Worm (Caenorhabditis elegans) whole organism, L1 larva: ENCODE data around the gene K09E2.2.
A peak's percentile ranks its signal among the peaks of the same experiment; 100 is the strongest.

Experiments used
- C04F5.9 ChIP-seq: sonication (generic microtip); optimal IDR thresholded peaks from 2 replicates; lab custom pipeline; 2016; ENCODE audit warnings: missing genetic modification characterization, missing compliant biosample characterization
- C16A3.4 ChIP-seq: fragments of 150-350 bp; optimal IDR thresholded peaks from 2 replicates; lab custom pipeline; 2014; ENCODE audit warnings: missing biosample characterization, missing genetic modification characterization
- C34B4.2 ChIP-seq: sonication (generic microtip); optimal IDR thresholded peaks from 2 replicates; lab custom pipeline; 2017; ENCODE audit warnings: mild to moderate bottlenecking, missing genetic modification characterization, missing compliant biosample characterization
- Y116A8C.19 ChIP-seq: sonication (generic microtip); optimal IDR thresholded peaks from 2 replicates; lab custom pipeline; 2016; ENCODE audit warnings: missing compliant biosample characterization, missing genetic modification characterization, borderline replicate concordance
- aha-1 ChIP-seq: fragments of 150-350 bp; optimal IDR thresholded peaks from 2 replicates; lab custom pipeline; 2014; ENCODE audit warnings: missing biosample characterization, missing genetic modification characterization
- aly-2 ChIP-seq: fragments of 150-350 bp; optimal IDR thresholded peaks from 2 replicates; lab custom pipeline; 2014; ENCODE audit warnings: missing biosample characterization, missing genetic modification characterization
- ama-1 ChIP-seq: fragments of 150-350 bp; optimal IDR thresholded peaks from 2 replicates; lab custom pipeline; 2014
- blmp-1 ChIP-seq: fragments of 150-350 bp; optimal IDR thresholded peaks from 2 replicates; lab custom pipeline; 2014; ENCODE audit warnings: missing biosample characterization, missing genetic modification characterization
- ceh-82 ChIP-seq, 3 experiments: fragments of 150-350 bp in 1 of 3; sonication (generic microtip) in 2 of 3; optimal IDR thresholded peaks; 2 replicates each; lab custom pipeline; 2014 to 2017; ENCODE audit warnings: missing biosample characterization in 3 of 3, missing genetic modification characterization in 3 of 3
- ceh-88 ChIP-seq: fragments of 200-800 bp; sonication (Bioruptor generic); IDR thresholded peaks from 2 replicates; pipeline ENCODE4 v1.3.6; 2022; ENCODE audit warnings: missing genetic modification characterization, missing compliant biosample characterization
- ceh-90 ChIP-seq: sonication (generic microtip); optimal IDR thresholded peaks from 2 replicates; lab custom pipeline; 2016; ENCODE audit warnings: missing genetic modification characterization, missing compliant biosample characterization
- ces-1 ChIP-seq: fragments of 150-350 bp; optimal IDR thresholded peaks from 2 replicates; lab custom pipeline; 2014; ENCODE audit warnings: missing biosample characterization, missing genetic modification reagents, missing genetic modification characterization
- dpl-1 ChIP-seq, 3 experiments: fragments of 150-350 bp in 2 of 3; sonication (generic microtip) in 1 of 3; optimal IDR thresholded peaks; 2 replicates each; lab custom pipeline; 2014 to 2017; ENCODE audit warnings: missing biosample characterization in 3 of 3, missing genetic modification characterization in 3 of 3, missing genetic modification reagents in 3 of 3
- dsc-1 ChIP-seq: sonication (generic microtip); optimal IDR thresholded peaks from 2 replicates; lab custom pipeline; 2016; ENCODE audit warnings: mild to moderate bottlenecking, missing genetic modification characterization, missing compliant biosample characterization
- efl-3 ChIP-seq: fragments of 200-800 bp; sonication (Bioruptor generic); optimal IDR thresholded peaks from 2 replicates; lab custom pipeline; 2018; ENCODE audit warnings: mild to moderate bottlenecking, missing genetic modification characterization, missing compliant biosample characterization
- egl-13 ChIP-seq: sonication (generic microtip); optimal IDR thresholded peaks from 2 replicates; lab custom pipeline; 2016; ENCODE audit warnings: missing genotype, missing genetic modification reagents, missing genetic modification characterization, missing compliant biosample characterization
- egl-27 ChIP-seq, 2 experiments: fragments of 150-350 bp in 1 of 2; sonication (generic microtip); optimal IDR thresholded peaks; 3 replicates each; lab custom pipeline; 2017 to 2018; ENCODE audit warnings: missing biosample characterization in 2 of 2, missing genetic modification characterization in 2 of 2, missing genetic modification reagents in 2 of 2
- ets-5 ChIP-seq: fragments of 200-800 bp; sonication (Bioruptor generic); IDR thresholded peaks from 2 replicates; pipeline ENCODE4 v1.3.6; 2022; ENCODE audit warnings: missing genetic modification characterization, missing compliant biosample characterization
- hpl-2 ChIP-seq: fragments of 150-350 bp; optimal IDR thresholded peaks from 2 replicates; lab custom pipeline; 2014; ENCODE audit warnings: missing biosample characterization, missing genetic modification reagents, missing genetic modification characterization
- irx-1 ChIP-seq: sonication (generic microtip); optimal IDR thresholded peaks from 2 replicates; lab custom pipeline; 2016; ENCODE audit warnings: missing genetic modification characterization, missing compliant biosample characterization
- isw-1 ChIP-seq: fragments of 200-800 bp; sonication (Bioruptor generic); IDR thresholded peaks from 2 replicates; pipeline ENCODE4 v1.3.6; 2022; ENCODE audit warnings: missing genetic modification characterization, missing compliant biosample characterization
- jun-1 ChIP-seq: fragments of 150-350 bp; optimal IDR thresholded peaks from 2 replicates; lab custom pipeline; 2014; ENCODE audit warnings: missing biosample characterization, missing genetic modification reagents, missing genetic modification characterization
- lin-14 ChIP-seq: fragments of 200-800 bp; sonication (Bioruptor generic); optimal IDR thresholded peaks from 2 replicates; lab custom pipeline; 2018; ENCODE audit warnings: mild to moderate bottlenecking, missing genetic modification characterization, moderate library complexity, missing compliant biosample characterization
- lin-15B ChIP-seq: fragments of 150-350 bp; sonication (generic microtip); optimal IDR thresholded peaks from 3 replicates; lab custom pipeline; 2014; ENCODE audit warnings: missing biosample characterization, missing genetic modification characterization
- lir-3 ChIP-seq: sonication (generic microtip); optimal IDR thresholded peaks from 2 replicates; lab custom pipeline; 2016; ENCODE audit warnings: mild to moderate bottlenecking, missing genetic modification characterization, moderate library complexity, missing compliant biosample characterization; ENCODE audit not compliant: poor library complexity
- mab-9 ChIP-seq: fragments of 200-800 bp; sonication (Bioruptor generic); IDR thresholded peaks from 2 replicates; pipeline ENCODE4 v1.3.6; 2022; ENCODE audit warnings: missing genetic modification reagents, missing genetic modification characterization, missing compliant biosample characterization
- mdl-1 ChIP-seq, 2 experiments: fragments of 150-350 bp; optimal IDR thresholded peaks; 2 replicates each; lab custom pipeline; 2014 to 2017; ENCODE audit warnings: missing biosample characterization in 2 of 2, missing genetic modification characterization in 2 of 2, inconsistent platforms in 1 of 2
- mef-2 ChIP-seq: fragments of 150-350 bp; optimal IDR thresholded peaks from 2 replicates; lab custom pipeline; 2014; ENCODE audit warnings: missing biosample characterization, missing genetic modification characterization
- nhr-11 ChIP-seq: fragments of 150-350 bp; optimal IDR thresholded peaks from 2 replicates; lab custom pipeline; 2014; ENCODE audit warnings: missing biosample characterization, missing genetic modification characterization
- nhr-12 ChIP-seq: sonication (generic microtip); optimal IDR thresholded peaks from 2 replicates; lab custom pipeline; 2017; ENCODE audit warnings: missing biosample characterization, missing genetic modification characterization
- nhr-19 ChIP-seq: fragments of 200-800 bp; sonication (Bioruptor generic); conservative IDR thresholded peaks from 2 replicates; pipeline ENCODE4 v1.3.6; 2022; ENCODE audit warnings: missing genetic modification characterization, missing compliant biosample characterization
- nhr-20 ChIP-seq: sonication (generic microtip); optimal IDR thresholded peaks from 2 replicates; lab custom pipeline; 2016; ENCODE audit warnings: mild to moderate bottlenecking, missing genetic modification characterization, missing compliant biosample characterization
- nhr-237 ChIP-seq: fragments of 150-350 bp; optimal IDR thresholded peaks from 2 replicates; lab custom pipeline; 2014; ENCODE audit warnings: missing biosample characterization, missing genetic modification characterization
- nhr-47 ChIP-seq: sonication (generic microtip); optimal IDR thresholded peaks from 2 replicates; lab custom pipeline; 2016; ENCODE audit warnings: mild to moderate bottlenecking, missing genetic modification characterization, moderate library complexity, missing compliant biosample characterization
- nhr-76 ChIP-seq: sonication (generic microtip); optimal IDR thresholded peaks from 2 replicates; lab custom pipeline; 2017; ENCODE audit warnings: missing biosample characterization, missing genetic modification characterization
- nhr-84 ChIP-seq: sonication (generic microtip); optimal IDR thresholded peaks from 2 replicates; lab custom pipeline; 2017; ENCODE audit warnings: missing biosample characterization, missing genetic modification characterization
- nhr-90 ChIP-seq: sonication (generic microtip); optimal IDR thresholded peaks from 2 replicates; lab custom pipeline; 2016; ENCODE audit warnings: mild to moderate bottlenecking, missing genetic modification characterization, missing compliant biosample characterization; ENCODE audit not compliant: poor library complexity
- pag-3 ChIP-seq: sonication (generic microtip); optimal IDR thresholded peaks from 2 replicates; lab custom pipeline; 2017; ENCODE audit warnings: missing genetic modification characterization, mild to moderate bottlenecking, missing compliant biosample characterization, antibody characterized with exemption, borderline replicate concordance; ENCODE audit not compliant: insufficient read depth
- pax-3 ChIP-seq: fragments of 200-800 bp; sonication (Bioruptor generic); optimal IDR thresholded peaks from 2 replicates; lab custom pipeline; 2018; ENCODE audit warnings: mild to moderate bottlenecking, missing genetic modification characterization, moderate library complexity, missing compliant biosample characterization
- pqm-1 ChIP-seq: sonication (generic microtip); optimal IDR thresholded peaks from 3 replicates; lab custom pipeline; 2017; ENCODE audit warnings: missing biosample characterization, missing genetic modification characterization
- rnt-1 ChIP-seq: sonication (generic microtip); optimal IDR thresholded peaks from 2 replicates; lab custom pipeline; 2016; ENCODE audit warnings: mild to moderate bottlenecking, missing genetic modification characterization, moderate library complexity, missing compliant biosample characterization
- skn-1 ChIP-seq: fragments of 150-350 bp; optimal IDR thresholded peaks from 2 replicates; lab custom pipeline; 2014; ENCODE audit warnings: missing biosample characterization, missing genetic modification characterization
- snpc-4 ChIP-seq: fragments of 150-350 bp; optimal IDR thresholded peaks from 2 replicates; lab custom pipeline; 2014; ENCODE audit warnings: missing biosample characterization, missing genetic modification characterization
- snu-23 ChIP-seq: sonication (generic microtip); optimal IDR thresholded peaks from 2 replicates; lab custom pipeline; 2016; ENCODE audit warnings: missing genetic modification characterization, missing compliant biosample characterization
- sox-4 ChIP-seq: sonication (generic microtip); optimal IDR thresholded peaks from 2 replicates; lab custom pipeline; 2016; ENCODE audit warnings: missing genetic modification characterization, missing compliant biosample characterization
- sup-37 ChIP-seq: fragments of 200-800 bp; sonication (Bioruptor generic); optimal IDR thresholded peaks from 2 replicates; lab custom pipeline; 2018; ENCODE audit warnings: mild to moderate bottlenecking, missing genetic modification characterization, missing compliant biosample characterization
- swsn-7 ChIP-seq: sonication (generic microtip); optimal IDR thresholded peaks from 2 replicates; lab custom pipeline; 2016; ENCODE audit warnings: missing genetic modification characterization, missing compliant biosample characterization
- tbx-2 ChIP-seq: sonication (generic microtip); optimal IDR thresholded peaks from 2 replicates; lab custom pipeline; 2016; ENCODE audit warnings: missing genetic modification characterization, missing compliant biosample characterization
- unc-86 ChIP-seq: sonication (generic microtip); optimal IDR thresholded peaks from 2 replicates; lab custom pipeline; 2016; ENCODE audit warnings: missing genetic modification characterization, missing compliant biosample characterization
- vab-15 ChIP-seq: sonication (generic microtip); optimal IDR thresholded peaks from 2 replicates; lab custom pipeline; 2017; ENCODE audit warnings: missing genotype, mild to moderate bottlenecking, missing genetic modification characterization, missing compliant biosample characterization
- xbp-1 ChIP-seq: sonication (generic microtip); optimal IDR thresholded peaks from 2 replicates; lab custom pipeline; 2016; ENCODE audit warnings: missing genetic modification characterization, missing compliant biosample characterization
- zip-4 ChIP-seq: fragments of 200-800 bp; sonication (Bioruptor generic); optimal IDR thresholded peaks from 2 replicates; lab custom pipeline; 2018; ENCODE audit warnings: mild to moderate bottlenecking, missing genetic modification characterization, moderate library complexity, missing compliant biosample characterization
- ztf-11 ChIP-seq, 2 experiments: sonication (generic microtip); optimal IDR thresholded peaks; 2 replicates each; lab custom pipeline; 2016 to 2017; ENCODE audit warnings: missing genetic modification characterization in 2 of 2, missing biosample characterization in 1 of 2, missing compliant biosample characterization in 1 of 2

Gene K09E2.2

ce11 chrX:8676088-8676779 lies 3.4 kb downstream of the K09E2.2 start:
- TF ChIP-seq ets-5 (GFP tag; lab: Robert Waterston, UW) (no peak), irx-1 (tag; lab: Kevin White, UChicago) (no peak), nhr-76 (tag; lab: Kevin White, UChicago) (no peak), egl-27 (tag; optimal IDR thresholded peaks at IDR 0.05; lab: Kevin White, UChicago) (no peak), lin-15B (tag; lab: Kevin White, UChicago) (no peak), ceh-88 (GFP tag; lab: Robert Waterston, UW) (no peak), swsn-7 (no peak), snpc-4 (tag; lab: Kevin White, UChicago) (no peak), Y116A8C.19 (tag; lab: Kevin White, UChicago) (no peak), C16A3.4 (tag; lab: Kevin White, UChicago) (peak; percentile 13), xbp-1 (tag; lab: Kevin White, UChicago) (no peak), ces-1 (GFP tag; lab: Kevin White, UChicago) (no peak), rnt-1 (tag; lab: Kevin White, UChicago) (no peak), zip-4 (GFP tag; lab: Kevin White, UChicago) (no peak), snu-23 (GFP tag; lab: Kevin White, UChicago) (peak; percentile 64), nhr-11 (tag; lab: Kevin White, UChicago) (no peak), ceh-82 (tag; optimal IDR thresholded peaks at IDR 0.05; lab: Kevin White, UChicago) (no peak), vab-15 (no peak), sup-37 (GFP tag; lab: Kevin White, UChicago) (no peak), nhr-12 (no peak), pqm-1 (no peak), isw-1 (no peak), jun-1 (tag; lab: Kevin White, UChicago) (no peak), unc-86 (tag; lab: Kevin White, UChicago) (no peak), nhr-84 (no peak), aha-1 (tag; lab: Kevin White, UChicago) (no peak), mdl-1 (tag; optimal IDR thresholded peaks at IDR 0.05; lab: Kevin White, UChicago) (peak in 1 of 2 experiments; percentile 51), sox-4 (tag; lab: Kevin White, UChicago) (no peak), mef-2 (tag; lab: Kevin White, UChicago) (no peak), blmp-1 (tag; lab: Kevin White, UChicago) (peak; percentile 57), ztf-11 (tag; optimal IDR thresholded peaks at IDR 0.05; lab: Kevin White, UChicago) (no peak), ceh-90 (no peak), dsc-1 (no peak), egl-13 (tag; lab: Kevin White, UChicago) (no peak), nhr-19 (GFP tag; lab: Robert Waterston, UW) (0 out of 2 replicates have a peak, but pooled peaks have one; percentile 13), aly-2 (tag; lab: Kevin White, UChicago) (no peak), lin-14 (GFP tag; lab: Kevin White, UChicago) (peak; percentile 75), lir-3 (tag; lab: Kevin White, UChicago) (no peak), efl-3 (GFP tag; lab: Kevin White, UChicago) (no peak), dpl-1 (GFP tag; optimal IDR thresholded peaks at IDR 0.05; lab: Kevin White, UChicago) (no peak), tbx-2 (no peak), ama-1 (lab: Kevin White, UChicago) (no peak), hpl-2 (GFP tag; lab: Kevin White, UChicago) (no peak), C34B4.2 (no peak), skn-1 (tag; lab: Kevin White, UChicago) (peak; percentile 4), nhr-90 (tag; lab: Kevin White, UChicago) (peak; percentile 41), mab-9 (GFP tag; lab: Robert Waterston, UW) (no peak), C04F5.9 (tag; lab: Kevin White, UChicago) (no peak), nhr-47 (no peak), pax-3 (tag; lab: Kevin White, UChicago) (no peak), nhr-237 (tag; lab: Kevin White, UChicago) (no peak), pag-3 (tag; lab: Kevin White, UChicago) (no peak), nhr-20 (tag; lab: Kevin White, UChicago) (peak; percentile 89)
